Worm (Caenorhabditis elegans): ENCODE measurements around the gene irk-1.

- TF ChIP-seq ama-1 (optimal IDR thresholded peaks at IDR 0.05) (no peak), hmg-4 (GFP tag; optimal IDR thresholded peaks at IDR 0.05) (no peak), tbx-11 (GFP tag; IDR thresholded peaks at IDR 0.05) (no peak)
These were observed 38.6 kb downstream of the irk-1 start for ce11 chrX:6739034-6740008.
